Fruit fly (Drosophila melanogaster) whole organism, embryonic: ENCODE results near the gene CG5793.

ENCODE experiments used
- CG1647 ChIP-seq: fragments of 200-800 bp; sonication (Bioruptor generic); optimal IDR thresholded peaks from 3 replicates; lab custom pipeline; 2016; ENCODE audit warnings: missing biosample characterization, missing genetic modification characterization
- cas ChIP-seq: fragments of 200-800 bp; sonication (Bioruptor generic); IDR thresholded peaks from 2 replicates; pipeline ENCODE4 v1.3.6; 2022; ENCODE audit warnings: missing biosample characterization, missing genetic modification characterization
- pb ChIP-seq: fragments of 200-800 bp; sonication (Bioruptor generic); optimal IDR thresholded peaks from 3 replicates; lab custom pipeline; 2016; ENCODE audit warnings: missing biosample characterization, missing genetic modification characterization
- yki ChIP-seq: fragments of >200 bp; optimal IDR thresholded peaks from 3 replicates; lab custom pipeline; 2018

DNA sequence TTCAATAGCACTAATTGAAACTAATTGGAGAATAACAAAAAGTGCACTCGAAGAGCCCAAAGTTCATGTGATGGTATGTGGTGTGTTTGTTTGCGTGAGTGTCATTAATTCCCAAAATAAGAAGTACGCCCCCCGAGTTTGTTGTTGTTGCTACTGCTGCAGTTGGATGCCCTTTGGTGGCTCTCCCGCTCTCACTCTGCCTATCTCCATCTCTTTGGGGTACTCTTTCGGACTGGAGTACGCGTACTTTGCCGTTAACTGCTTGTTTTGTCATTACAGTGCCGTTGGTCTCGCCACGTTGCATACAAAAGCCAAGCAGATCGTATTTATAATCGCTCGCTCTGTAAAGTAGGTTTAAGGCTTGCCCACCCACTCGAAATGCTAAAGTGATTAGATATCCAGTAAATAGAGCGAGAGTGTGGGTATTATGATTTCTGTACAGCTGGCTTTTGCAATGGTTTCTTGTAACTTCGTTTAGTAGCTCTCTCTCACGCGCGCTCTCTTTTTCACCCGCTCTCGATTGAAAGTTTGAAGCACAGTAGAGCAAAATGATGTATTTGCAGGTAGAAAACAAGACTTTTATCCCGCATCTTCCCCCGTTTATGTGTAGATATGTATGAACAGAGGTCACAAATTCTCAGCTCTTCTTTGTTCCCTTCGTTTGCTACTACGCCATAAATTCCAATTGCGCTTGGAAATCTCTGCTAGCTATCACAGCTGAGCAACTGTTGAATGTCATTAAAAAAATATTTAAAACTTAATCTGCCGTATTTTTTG lies 15.2 kb upstream of the CG5793 start:
- no peak for TF ChIP-seq CG1647 (GFP tag; lab: Kevin White, UChicago)
- no peak for TF ChIP-seq yki (lab: Kevin White, UChicago)
- TF ChIP-seq pb: no peak
- TF ChIP-seq cas (GFP tag; lab: Robert Waterston, UW): no peak
